Worm (Caenorhabditis elegans) whole organism, late embryonic: Measurements from ENCODE around the gene unc-58.

Source experiments
- K02D7.2 ChIP-seq: sonication (generic microtip); optimal IDR thresholded peaks from 2 replicates; lab custom pipeline; 2017; ENCODE audit warnings: mild to moderate bottlenecking, missing genetic modification characterization, missing compliant biosample characterization
- Y22D7AL.16 ChIP-seq: sonication (generic microtip); optimal IDR thresholded peaks from 2 replicates; lab custom pipeline; 2016; ENCODE audit warnings: missing genetic modification characterization, missing compliant biosample characterization
- ama-1 ChIP-seq: fragments of 150-350 bp; optimal IDR thresholded peaks from 2 replicates; lab custom pipeline; 2014
- che-1 ChIP-seq: sonication (generic microtip); optimal IDR thresholded peaks from 2 replicates; lab custom pipeline; 2016; ENCODE audit warnings: mild to moderate bottlenecking, missing genetic modification characterization, missing compliant biosample characterization
- ets-4 ChIP-seq: sonication (generic microtip); optimal IDR thresholded peaks from 2 replicates; lab custom pipeline; 2016; ENCODE audit warnings: missing genetic modification characterization, missing compliant biosample characterization
- fkh-10 ChIP-seq: fragments of 150-350 bp; optimal IDR thresholded peaks from 2 replicates; lab custom pipeline; 2014; ENCODE audit warnings: missing biosample characterization, missing genetic modification reagents, missing genetic modification characterization
- nfya-1 ChIP-seq: sonication (generic microtip); optimal IDR thresholded peaks from 2 replicates; lab custom pipeline; 2017; ENCODE audit warnings: missing genetic modification characterization, mild to moderate bottlenecking, missing compliant biosample characterization, antibody characterized with exemption, moderate library complexity
- tbx-7 ChIP-seq: sonication (generic microtip); optimal IDR thresholded peaks from 2 replicates; lab custom pipeline; 2016; ENCODE audit warnings: missing genotype, missing genetic modification characterization, missing compliant biosample characterization

DNA sequence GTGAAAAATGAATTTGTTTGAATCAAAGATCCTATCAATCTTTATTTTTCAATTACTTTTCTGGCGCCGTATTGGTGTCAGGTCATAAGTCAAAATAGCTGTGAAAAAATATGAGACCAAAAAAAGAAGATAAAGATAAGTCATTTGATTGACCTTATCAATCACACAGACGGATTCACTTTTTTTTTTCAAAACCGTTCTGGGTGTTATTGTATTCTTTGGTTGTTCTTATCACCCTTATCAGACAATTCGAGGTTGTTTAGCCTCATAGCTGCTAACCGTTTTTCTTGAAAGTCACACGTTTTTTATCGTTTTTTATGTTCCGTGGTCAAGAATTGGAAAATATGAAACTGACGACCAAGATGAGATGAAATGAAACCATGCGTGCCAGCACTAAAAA is 35.6 kb upstream of the unc-58 start:
- TF ChIP-seq K02D7.2 = no peak
- TF ChIP-seq ets-4 (tag; lab: Kevin White, UChicago) = no peak
- no peak for TF ChIP-seq nfya-1
- TF ChIP-seq ama-1 (lab: Kevin White, UChicago) = no peak
- no peak for TF ChIP-seq tbx-7 (tag; lab: Kevin White, UChicago)
- TF ChIP-seq che-1 (tag; lab: Kevin White, UChicago) = no peak
- no peak for TF ChIP-seq Y22D7AL.16 (tag; lab: Kevin White, UChicago)
- TF ChIP-seq fkh-10 = no peak
